Fruit fly (Drosophila melanogaster) whole organism, embryonic: Measurements from ENCODE around the gene Ekar.

Experiments used
- Ada2b ChIP-seq: fragments of 200-800 bp; sonication (Bioruptor generic); IDR thresholded peaks from 2 replicates; pipeline ENCODE4 v1.3.6; 2022; ENCODE audit warnings: missing biosample characterization, missing genetic modification characterization
- Atf3 ChIP-seq: fragments of 200-800 bp; sonication (Bioruptor generic); optimal IDR thresholded peaks from 3 replicates; lab custom pipeline; 2016; ENCODE audit warnings: missing biosample characterization, missing genetic modification characterization
- CG10274 ChIP-seq: fragments of 200-800 bp; sonication (Bioruptor generic); optimal IDR thresholded peaks from 3 replicates; lab custom pipeline; 2017; ENCODE audit warnings: missing biosample characterization, mild to moderate bottlenecking, missing genetic modification characterization
- CG10431 ChIP-seq: fragments of 200-800 bp; sonication (Bioruptor generic); optimal IDR thresholded peaks from 3 replicates; lab custom pipeline; 2018; ENCODE audit warnings: missing biosample characterization, mild to moderate bottlenecking, missing genetic modification characterization
- CG12155 ChIP-seq: fragments of 200-800 bp; sonication (Bioruptor generic); optimal IDR thresholded peaks from 3 replicates; lab custom pipeline; 2016; ENCODE audit warnings: missing biosample characterization, missing genetic modification characterization
- CG14860 ChIP-seq: fragments of 200-800 bp; sonication (Bioruptor generic); IDR thresholded peaks from 3 replicates; pipeline ENCODE4 v1.3.6; 2022; ENCODE audit warnings: missing biosample characterization, missing genetic modification characterization; ENCODE audit not compliant: partially characterized antibody
- CG15601 ChIP-seq: fragments of 200-800 bp; sonication (Bioruptor generic); optimal IDR thresholded peaks from 3 replicates; lab custom pipeline; 2019; ENCODE audit warnings: missing biosample characterization, mild to moderate bottlenecking, missing genetic modification characterization, moderate library complexity
- CG1603 ChIP-seq: fragments of 200-800 bp; sonication (Bioruptor generic); optimal IDR thresholded peaks from 2 replicates; lab custom pipeline; 2019; ENCODE audit warnings: missing biosample characterization, mild to moderate bottlenecking, missing genetic modification characterization, moderate library complexity
- CG16863 ChIP-seq: fragments of 200-800 bp; sonication (Bioruptor generic); optimal IDR thresholded peaks from 3 replicates; lab custom pipeline; 2016; ENCODE audit warnings: missing biosample characterization, missing genetic modification characterization
- CG17568 ChIP-seq: fragments of 200-800 bp; sonication (Bioruptor generic); optimal IDR thresholded peaks from 2 replicates; lab custom pipeline; 2018; ENCODE audit warnings: missing biosample characterization, mild to moderate bottlenecking, missing genetic modification characterization, moderate library complexity
- CG18764 ChIP-seq: fragments of 200-800 bp; sonication (Bioruptor generic); optimal IDR thresholded peaks from 3 replicates; lab custom pipeline; 2016; ENCODE audit warnings: missing biosample characterization, missing genetic modification characterization
- CG32772 ChIP-seq: fragments of 200-800 bp; sonication (Bioruptor generic); IDR thresholded peaks from 2 replicates; pipeline ENCODE4 v1.3.6; 2022; ENCODE audit warnings: missing biosample characterization, missing genetic modification characterization
- CG34422 ChIP-seq: fragments of 200-800 bp; sonication (Bioruptor generic); IDR thresholded peaks from 3 replicates; pipeline ENCODE4 v1.3.6; 2022; ENCODE audit warnings: missing biosample characterization, missing genetic modification characterization
- CG5245 ChIP-seq: fragments of 200-800 bp; sonication (Bioruptor generic); optimal IDR thresholded peaks from 3 replicates; lab custom pipeline; 2016; ENCODE audit warnings: missing biosample characterization, missing genetic modification characterization
- CG6791 ChIP-seq: fragments of 200-800 bp; sonication (Bioruptor generic); IDR thresholded peaks from 3 replicates; pipeline ENCODE4 v1.3.6; 2022; ENCODE audit warnings: missing biosample characterization, missing genetic modification characterization; ENCODE audit not compliant: partially characterized antibody
- CG7987 ChIP-seq: fragments of 200-800 bp; sonication (Bioruptor generic); optimal IDR thresholded peaks from 2 replicates; lab custom pipeline; 2018; ENCODE audit warnings: missing biosample characterization, mild to moderate bottlenecking, missing genetic modification characterization, moderate library complexity
- CG8924 ChIP-seq: fragments of 200-800 bp; optimal IDR thresholded peaks from 3 replicates; lab custom pipeline; 2019; ENCODE audit warnings: missing biosample characterization, mild to moderate bottlenecking, missing genetic modification characterization, moderate library complexity
- CG8944 ChIP-seq: fragments of 200-800 bp; sonication (Bioruptor generic); optimal IDR thresholded peaks from 3 replicates; lab custom pipeline; 2016; ENCODE audit warnings: missing biosample characterization, missing genetic modification characterization
- Dip3 ChIP-seq: fragments of 200-800 bp; sonication (Bioruptor generic); optimal IDR thresholded peaks from 3 replicates; lab custom pipeline; 2016; ENCODE audit warnings: missing biosample characterization, missing genetic modification characterization
- Dp ChIP-seq: fragments of 200-800 bp; sonication (Bioruptor generic); optimal IDR thresholded peaks from 2 replicates; lab custom pipeline; 2018; ENCODE audit warnings: missing biosample characterization, mild to moderate bottlenecking, missing genetic modification characterization, moderate library complexity
- HHEX ChIP-seq: fragments of 200-800 bp; sonication (Bioruptor generic); optimal IDR thresholded peaks from 3 replicates; lab custom pipeline; 2017; ENCODE audit warnings: missing biosample characterization, mild to moderate bottlenecking, missing genetic modification characterization, missing genetic modification reagents
- Hmx ChIP-seq: fragments of 200-800 bp; sonication (Bioruptor generic); optimal IDR thresholded peaks from 2 replicates; lab custom pipeline; 2016; ENCODE audit warnings: missing biosample characterization, missing genetic modification characterization
- Nf-YC ChIP-seq: fragments of 200-800 bp; optimal IDR thresholded peaks from 3 replicates; lab custom pipeline; 2019; ENCODE audit warnings: missing biosample characterization, mild to moderate bottlenecking, missing genetic modification characterization, moderate library complexity
- Oaz ChIP-seq: fragments of 200-800 bp; sonication (Bioruptor generic); IDR thresholded peaks from 2 replicates; pipeline ENCODE4 v1.3.6; 2022; ENCODE audit warnings: missing biosample characterization, missing genetic modification characterization
- Optix ChIP-seq: fragments of 200-800 bp; sonication (Bioruptor generic); IDR thresholded peaks from 3 replicates; pipeline ENCODE4 v1.3.6; 2022; ENCODE audit warnings: missing biosample characterization, missing genetic modification characterization
- bcd ChIP-seq: fragments of 200-800 bp; sonication (Bioruptor generic); optimal IDR thresholded peaks from 2 replicates; lab custom pipeline; 2017; ENCODE audit warnings: missing biosample characterization, mild to moderate bottlenecking, missing genetic modification characterization
- bigmax ChIP-seq: fragments of 200-800 bp; sonication (Bioruptor generic); optimal IDR thresholded peaks from 2 replicates; lab custom pipeline; 2018; ENCODE audit warnings: missing biosample characterization, mild to moderate bottlenecking, missing genetic modification characterization
- bsh ChIP-seq, 2 experiments: fragments of 200-800 bp; sonication (Bioruptor generic); optimal IDR thresholded peaks; 2 replicates each; lab custom pipeline; 2017 to 2018; ENCODE audit warnings: mild to moderate bottlenecking in 2 of 2, missing biosample characterization in 2 of 2, missing genetic modification characterization in 2 of 2, moderate library complexity in 1 of 2
- chif ChIP-seq, 2 experiments: fragments of 200-800 bp; sonication (Bioruptor generic); optimal IDR thresholded peaks; 3 replicates each; lab custom pipeline; 2016; ENCODE audit warnings: missing biosample characterization in 2 of 2, missing genetic modification characterization in 2 of 2
- cwo ChIP-seq: fragments of 200-800 bp; sonication (Bioruptor generic); optimal IDR thresholded peaks from 3 replicates; lab custom pipeline; 2017; ENCODE audit warnings: missing biosample characterization, missing genetic modification characterization, mild to moderate bottlenecking, moderate library complexity, missing genetic modification reagents
- danr ChIP-seq: fragments of 200-800 bp; sonication (Bioruptor generic); IDR thresholded peaks from 2 replicates; pipeline ENCODE4 v1.3.6; 2022; ENCODE audit warnings: missing biosample characterization, missing genetic modification characterization
- disco-r ChIP-seq: fragments of 200-800 bp; sonication (Bioruptor generic); optimal IDR thresholded peaks from 2 replicates; lab custom pipeline; 2016; ENCODE audit warnings: missing biosample characterization, missing genetic modification characterization
- dmrt11E ChIP-seq: fragments of 200-800 bp; sonication (Bioruptor generic); optimal IDR thresholded peaks from 3 replicates; lab custom pipeline; 2018; ENCODE audit warnings: missing biosample characterization, mild to moderate bottlenecking, missing genetic modification characterization, moderate library complexity
- ewg ChIP-seq: fragments of 200-800 bp; sonication (Bioruptor generic); optimal IDR thresholded peaks from 3 replicates; lab custom pipeline; 2017; ENCODE audit warnings: mild to moderate bottlenecking, missing biosample characterization, missing genetic modification reagents, missing genetic modification characterization
- inv ChIP-seq: fragments of 200-800 bp; sonication (Bioruptor generic); IDR thresholded peaks from 2 replicates; pipeline ENCODE4 v1.3.6; 2022; ENCODE audit warnings: missing biosample characterization, missing genetic modification characterization; ENCODE audit not compliant: partially characterized antibody
- knrl ChIP-seq: fragments of 200-800 bp; sonication (Bioruptor generic); IDR thresholded peaks from 3 replicates; pipeline ENCODE4 v1.3.6; 2022; ENCODE audit warnings: missing biosample characterization, missing genetic modification characterization; ENCODE audit not compliant: partially characterized antibody
- lola ChIP-seq, 3 experiments: fragments of >200 bp in 2 of 3; fragments of 200-800 bp in 1 of 3; sonication (Bioruptor generic) in 1 of 3; optimal IDR thresholded peaks; 2 replicates each; lab custom pipeline; 2017 to 2019; ENCODE audit warnings: missing biosample characterization in 3 of 3, missing genetic modification characterization in 3 of 3, mild to moderate bottlenecking in 1 of 3, moderate library complexity in 1 of 3
- onecut ChIP-seq: fragments of 200-800 bp; sonication (Bioruptor generic); IDR thresholded peaks from 2 replicates; pipeline ENCODE4 v1.3.6; 2022; ENCODE audit warnings: missing biosample characterization, missing genetic modification characterization
- otp ChIP-seq: fragments of 200-800 bp; sonication (Bioruptor generic); IDR thresholded peaks from 3 replicates; pipeline ENCODE4, ENCODE4 v1.3.6; 2022; ENCODE audit warnings: missing biosample characterization, missing genetic modification characterization
- pzg ChIP-seq: fragments of 200-800 bp; sonication (Bioruptor generic); optimal IDR thresholded peaks from 3 replicates; lab custom pipeline; 2018; ENCODE audit warnings: missing biosample characterization, mild to moderate bottlenecking, missing genetic modification characterization, moderate library complexity
- ranshi ChIP-seq: fragments of 200-800 bp; sonication (Bioruptor generic); IDR thresholded peaks from 2 replicates; pipeline ENCODE4 v1.3.6; 2022; ENCODE audit warnings: missing biosample characterization, missing genetic modification characterization
- schlank ChIP-seq: fragments of 200-800 bp; sonication (Bioruptor generic); optimal IDR thresholded peaks from 2 replicates; lab custom pipeline; 2018; ENCODE audit warnings: missing biosample characterization, mild to moderate bottlenecking, missing genetic modification characterization
- seq ChIP-seq: fragments of 200-800 bp; sonication (Bioruptor generic); IDR thresholded peaks from 2 replicates; pipeline ENCODE4 v1.3.6; 2022; ENCODE audit warnings: missing biosample characterization, missing genetic modification characterization
- slp2 ChIP-seq: fragments of 200-800 bp; sonication (Bioruptor generic); optimal IDR thresholded peaks from 2 replicates; lab custom pipeline; 2016; ENCODE audit warnings: missing biosample characterization, missing genetic modification characterization
- sr ChIP-seq: fragments of 200-800 bp; sonication (Bioruptor generic); IDR thresholded peaks from 3 replicates; pipeline ENCODE4 v1.3.6; 2022; ENCODE audit warnings: missing biosample characterization, missing genetic modification characterization
- trh ChIP-seq: fragments of 200-800 bp; sonication (Bioruptor generic); optimal IDR thresholded peaks from 2 replicates; lab custom pipeline; 2016; ENCODE audit warnings: missing biosample characterization, missing genetic modification characterization
- yki ChIP-seq: fragments of >200 bp; optimal IDR thresholded peaks from 3 replicates; lab custom pipeline; 2018

Ekar gene

DNA sequence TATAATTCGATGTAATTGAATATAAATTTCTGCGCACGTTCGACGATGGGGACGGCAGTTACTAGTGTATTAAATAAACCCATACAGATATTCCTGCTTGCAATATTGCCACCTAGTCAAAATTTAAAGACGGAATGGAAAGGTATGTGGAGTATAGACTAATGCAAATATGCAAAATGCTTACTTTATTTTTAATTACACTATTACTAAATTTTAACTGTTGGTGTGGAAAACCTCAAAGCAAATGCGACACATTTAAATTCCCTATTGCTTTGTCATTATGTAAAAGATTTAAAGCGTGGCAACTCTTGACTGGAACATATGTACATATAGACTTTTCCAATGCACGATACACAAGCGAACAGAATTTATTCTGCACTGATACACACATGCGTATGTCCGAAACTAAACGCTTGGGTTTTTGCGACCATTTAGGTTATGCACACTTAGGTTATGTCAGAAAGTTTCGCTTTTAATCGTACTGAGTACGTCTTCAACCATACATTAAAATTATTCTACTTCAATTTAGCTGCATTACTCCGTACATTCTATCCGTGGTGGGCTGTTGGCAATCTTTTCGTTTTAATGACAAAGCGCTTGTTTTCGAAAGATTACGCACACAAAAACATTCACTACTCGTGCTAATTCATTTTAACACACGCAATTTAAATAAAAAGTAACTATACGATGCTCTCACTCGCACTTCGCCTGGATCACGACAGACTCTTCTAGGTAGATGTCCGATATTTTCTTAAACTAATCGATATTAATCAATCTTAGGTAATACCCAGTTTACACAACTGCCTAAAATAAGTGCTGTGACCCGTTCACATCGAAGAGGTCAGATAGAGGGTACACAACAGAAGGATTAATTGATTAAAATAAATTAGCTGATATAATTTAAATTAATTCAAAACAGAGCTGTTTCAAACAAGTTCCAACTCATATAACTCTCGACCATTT is 13.8 kb upstream of the Ekar start, which contains the start of gene gw (continued):
- peak; percentile 4 for TF ChIP-seq trh (GFP tag; lab: Kevin White, UChicago)
- TF ChIP-seq ranshi (GFP tag; lab: Robert Waterston, UW): no peak; the same call in 1 of the 2 replicates
- TF ChIP-seq yki (lab: Kevin White, UChicago): no peak
- TF ChIP-seq Hmx: peak; percentile 64
- no peak for TF ChIP-seq Optix (GFP tag; lab: Robert Waterston, UW)
- TF ChIP-seq CG17568 (GFP tag; lab: Kevin White, UChicago): peak; percentile 66
- peak; percentile 73 for TF ChIP-seq CG8944 (GFP tag; lab: Kevin White, UChicago)
- TF ChIP-seq slp2 (GFP tag; lab: Kevin White, UChicago): peak; percentile 43
- TF ChIP-seq inv (GFP tag; lab: Robert Waterston, UW): peak; percentile 72
- peak; percentile 65; the same call in 2 of the 3 replicates for TF ChIP-seq CG34422 (GFP tag; lab: Robert Waterston, UW)
- 0 out of 2 replicates have a peak, but pooled peaks have one; percentile 9 for TF ChIP-seq Oaz (GFP tag; lab: Robert Waterston, UW)
- peak; percentile 32 for TF ChIP-seq Nf-YC (tag; lab: Kevin White, UChicago)
- TF ChIP-seq seq (GFP tag; lab: Robert Waterston, UW): no peak; the same call in 1 of the 2 replicates
- peak; percentile 70 for TF ChIP-seq Atf3
- peak; percentile 76 for TF ChIP-seq knrl (GFP tag; lab: Robert Waterston, UW)
- TF ChIP-seq CG6791 (GFP tag; lab: Robert Waterston, UW): peak; percentile 77; the same call in 2 of the 3 replicates
- peak; percentile 86 for TF ChIP-seq pzg (GFP tag; lab: Kevin White, UChicago)
- peak; percentile 79 for TF ChIP-seq Dip3 (GFP tag; lab: Kevin White, UChicago)
- peak; percentile 45 for TF ChIP-seq CG7987
- TF ChIP-seq CG16863 (GFP tag; lab: Kevin White, UChicago): peak; percentile 75
- TF ChIP-seq bigmax: peak; percentile 98
- TF ChIP-seq schlank (tag; lab: Kevin White, UChicago): peak; percentile 63
- TF ChIP-seq dmrt11E (tag; lab: Kevin White, UChicago): peak; percentile 66
- TF ChIP-seq bsh (GFP tag; optimal IDR thresholded peaks at IDR 0.05; lab: Kevin White, UChicago): peak in 1 of 2 experiments; percentile 85
- peak; percentile 82 for TF ChIP-seq ewg (GFP tag; lab: Kevin White, UChicago)
- TF ChIP-seq CG14860 (GFP tag; lab: Robert Waterston, UW): peak; percentile 54; the same call in 2 of the 3 replicates
- peak; percentile 60 for TF ChIP-seq CG5245 (GFP tag; lab: Kevin White, UChicago)
- TF ChIP-seq chif (GFP tag; optimal IDR thresholded peaks at IDR 0.05; lab: Kevin White, UChicago): peak; percentile 67 to 83
- TF ChIP-seq otp (GFP tag; lab: Robert Waterston, UW): no peak
- TF ChIP-seq Dp (GFP tag; lab: Kevin White, UChicago): no peak
- no peak for TF ChIP-seq CG32772 (GFP tag; lab: Robert Waterston, UW)
- peak; percentile 59 for TF ChIP-seq onecut (GFP tag; lab: Robert Waterston, UW)
- peak; percentile 67 for TF ChIP-seq CG15601 (tag; lab: Kevin White, UChicago)
- peak; percentile 61 for TF ChIP-seq CG10431 (GFP tag; lab: Kevin White, UChicago)
- TF ChIP-seq sr (GFP tag; lab: Robert Waterston, UW): no peak
- TF ChIP-seq CG8924 (tag; lab: Kevin White, UChicago): peak; percentile 82
- no peak for TF ChIP-seq bcd
- TF ChIP-seq disco-r: peak; percentile 61
- TF ChIP-seq CG18764: peak; percentile 73
- peak; percentile 24 for TF ChIP-seq CG10274
- no peak for TF ChIP-seq HHEX (GFP tag; lab: Kevin White, UChicago)
- peak; percentile 97 for TF ChIP-seq CG1603 (tag; lab: Kevin White, UChicago)
- peak in 2 of 3 experiments; percentile 77 to 84 for TF ChIP-seq lola (GFP tag; optimal IDR thresholded peaks at IDR 0.05; lab: Kevin White, UChicago)
- TF ChIP-seq danr: 0 out of 2 replicates have a peak, but pooled peaks have one; percentile 18
- TF ChIP-seq cwo: no peak
- peak; percentile 74 for TF ChIP-seq CG12155 (GFP tag; lab: Kevin White, UChicago)
- TF ChIP-seq Ada2b (GFP tag; lab: Robert Waterston, UW): peak; percentile 77
